Worm (Caenorhabditis elegans) whole organism, late embryonic: ENCODE data around the gene acl-8.
A peak's percentile ranks its signal among the peaks of the same experiment; 100 is the strongest.

Source experiments
- K02D7.2 ChIP-seq: sonication (generic microtip); optimal IDR thresholded peaks from 2 replicates; lab custom pipeline; 2017; ENCODE audit warnings: mild to moderate bottlenecking, missing genetic modification characterization, missing compliant biosample characterization
- T23F11.4 ChIP-seq: fragments of 200-800 bp; sonication (Bioruptor generic); optimal IDR thresholded peaks from 2 replicates; lab custom pipeline; 2018; ENCODE audit warnings: mild to moderate bottlenecking, missing genetic modification characterization, missing compliant biosample characterization
- Y22D7AL.16 ChIP-seq: sonication (generic microtip); optimal IDR thresholded peaks from 2 replicates; lab custom pipeline; 2016; ENCODE audit warnings: missing genetic modification characterization, missing compliant biosample characterization
- ceh-22 ChIP-seq: sonication (generic microtip); optimal IDR thresholded peaks from 2 replicates; lab custom pipeline; 2017; ENCODE audit warnings: missing biosample characterization, missing genetic modification characterization
- ceh-24 ChIP-seq: sonication (generic microtip); optimal IDR thresholded peaks from 2 replicates; lab custom pipeline; 2016; ENCODE audit warnings: mild to moderate bottlenecking, missing genetic modification characterization, missing compliant biosample characterization
- ceh-31 ChIP-seq: sonication (generic microtip); optimal IDR thresholded peaks from 2 replicates; lab custom pipeline; 2016; ENCODE audit warnings: missing genetic modification characterization, missing compliant biosample characterization
- ceh-48 ChIP-seq: sonication (generic microtip); optimal IDR thresholded peaks from 2 replicates; lab custom pipeline; 2016; ENCODE audit warnings: missing genetic modification characterization, inconsistent platforms, missing compliant biosample characterization
- ceh-6 ChIP-seq: fragments of 200-800 bp; sonication (Bioruptor generic); optimal IDR thresholded peaks from 2 replicates; lab custom pipeline; 2018; ENCODE audit warnings: mild to moderate bottlenecking, missing genetic modification characterization, missing compliant biosample characterization
- ceh-9 ChIP-seq: sonication (generic microtip); optimal IDR thresholded peaks from 2 replicates; lab custom pipeline; 2016; ENCODE audit warnings: mild to moderate bottlenecking, missing genetic modification characterization, inconsistent platforms, missing compliant biosample characterization
- che-1 ChIP-seq: sonication (generic microtip); optimal IDR thresholded peaks from 2 replicates; lab custom pipeline; 2016; ENCODE audit warnings: mild to moderate bottlenecking, missing genetic modification characterization, missing compliant biosample characterization
- dmd-4 ChIP-seq: sonication (generic microtip); optimal IDR thresholded peaks from 2 replicates; lab custom pipeline; 2016; ENCODE audit warnings: borderline replicate concordance, missing genetic modification characterization, missing compliant biosample characterization
- dve-1 ChIP-seq: sonication (generic microtip); optimal IDR thresholded peaks from 2 replicates; lab custom pipeline; 2017; ENCODE audit warnings: antibody characterized with exemption, mild to moderate bottlenecking, missing genetic modification characterization, missing compliant biosample characterization
- elt-2 ChIP-seq: sonication (generic microtip); optimal IDR thresholded peaks from 2 replicates; lab custom pipeline; 2016; ENCODE audit warnings: missing genetic modification reagents, missing genetic modification characterization, missing compliant biosample characterization
- elt-4 ChIP-seq: sonication (generic microtip); optimal IDR thresholded peaks from 2 replicates; lab custom pipeline; 2016; ENCODE audit warnings: missing genetic modification characterization, missing compliant biosample characterization
- ets-4 ChIP-seq: sonication (generic microtip); optimal IDR thresholded peaks from 2 replicates; lab custom pipeline; 2016; ENCODE audit warnings: missing genetic modification characterization, missing compliant biosample characterization
- fax-1 ChIP-seq: sonication (generic microtip); optimal IDR thresholded peaks from 2 replicates; lab custom pipeline; 2016; ENCODE audit warnings: missing genotype, missing genetic modification characterization, missing compliant biosample characterization
- gmeb-2 ChIP-seq: sonication (generic microtip); optimal IDR thresholded peaks from 2 replicates; lab custom pipeline; 2016; ENCODE audit warnings: missing genetic modification characterization, inconsistent platforms, missing compliant biosample characterization
- hlh-15 ChIP-seq: sonication (generic microtip); optimal IDR thresholded peaks from 2 replicates; lab custom pipeline; 2016; ENCODE audit warnings: missing genetic modification characterization, missing compliant biosample characterization
- hlh-6 ChIP-seq: sonication (generic microtip); optimal IDR thresholded peaks from 2 replicates; lab custom pipeline; 2016; ENCODE audit warnings: missing genotype, missing genetic modification characterization, missing compliant biosample characterization
- hlh-8 ChIP-seq: sonication (generic microtip); optimal IDR thresholded peaks from 2 replicates; lab custom pipeline; 2016; ENCODE audit warnings: missing genotype, missing genetic modification characterization, missing compliant biosample characterization
- lim-6 ChIP-seq: sonication (generic microtip); optimal IDR thresholded peaks from 2 replicates; lab custom pipeline; 2016; ENCODE audit warnings: missing genetic modification characterization, missing compliant biosample characterization
- madf-2 ChIP-seq: sonication (generic microtip); optimal IDR thresholded peaks from 2 replicates; lab custom pipeline; 2017; ENCODE audit warnings: missing genetic modification characterization, missing compliant biosample characterization
- nfya-1 ChIP-seq: sonication (generic microtip); optimal IDR thresholded peaks from 2 replicates; lab custom pipeline; 2017; ENCODE audit warnings: missing genetic modification characterization, mild to moderate bottlenecking, missing compliant biosample characterization, antibody characterized with exemption, moderate library complexity
- nhr-11 ChIP-seq: fragments of 150-350 bp; optimal IDR thresholded peaks from 2 replicates; lab custom pipeline; 2014; ENCODE audit warnings: missing biosample characterization, missing genetic modification characterization
- nhr-232 ChIP-seq: sonication (generic microtip); optimal IDR thresholded peaks from 2 replicates; lab custom pipeline; 2016; ENCODE audit warnings: missing genetic modification characterization, missing compliant biosample characterization
- npax-4 ChIP-seq: sonication (generic microtip); optimal IDR thresholded peaks from 2 replicates; lab custom pipeline; 2016; ENCODE audit warnings: missing genetic modification characterization, missing compliant biosample characterization
- pag-3 ChIP-seq: sonication (generic microtip); optimal IDR thresholded peaks from 2 replicates; lab custom pipeline; 2016; ENCODE audit warnings: missing compliant biosample characterization, missing genetic modification characterization, borderline replicate concordance
- pat-9 ChIP-seq: fragments of 200-800 bp; sonication (Bioruptor generic); optimal IDR thresholded peaks from 2 replicates; lab custom pipeline; 2018; ENCODE audit warnings: mild to moderate bottlenecking, missing genetic modification characterization, moderate library complexity, missing compliant biosample characterization
- pqm-1 ChIP-seq: sonication (generic microtip); optimal IDR thresholded peaks from 2 replicates; lab custom pipeline; 2016; ENCODE audit warnings: missing genetic modification characterization, missing compliant biosample characterization
- pros-1 ChIP-seq: fragments of 150-350 bp; optimal IDR thresholded peaks from 2 replicates; lab custom pipeline; 2014; ENCODE audit warnings: missing biosample characterization, missing genetic modification reagents, missing genetic modification characterization
- rnt-1 ChIP-seq: sonication (generic microtip); optimal IDR thresholded peaks from 2 replicates; lab custom pipeline; 2016; ENCODE audit warnings: missing genetic modification characterization, missing compliant biosample characterization
- sdc-2 ChIP-seq: sonication (generic microtip); optimal IDR thresholded peaks from 2 replicates; lab custom pipeline; 2016; ENCODE audit warnings: missing genotype, missing genetic modification characterization, missing compliant biosample characterization
- sox-2 ChIP-seq: fragments of 200-800 bp; sonication (Bioruptor generic); IDR thresholded peaks from 2 replicates; pipeline ENCODE4 v1.3.6; 2022; ENCODE audit warnings: missing genetic modification reagents, missing genetic modification characterization, missing compliant biosample characterization
- sox-4 ChIP-seq: sonication (generic microtip); optimal IDR thresholded peaks from 2 replicates; lab custom pipeline; 2017; ENCODE audit warnings: mild to moderate bottlenecking, missing genetic modification characterization, inconsistent platforms, missing compliant biosample characterization
- tbx-2 ChIP-seq: sonication (generic microtip); optimal IDR thresholded peaks from 2 replicates; lab custom pipeline; 2016; ENCODE audit warnings: missing genetic modification characterization, missing compliant biosample characterization
- tbx-7 ChIP-seq: sonication (generic microtip); optimal IDR thresholded peaks from 2 replicates; lab custom pipeline; 2016; ENCODE audit warnings: missing genotype, missing genetic modification characterization, missing compliant biosample characterization
- unc-42 ChIP-seq: sonication (generic microtip); optimal IDR thresholded peaks from 2 replicates; lab custom pipeline; 2016; ENCODE audit warnings: missing genotype, missing genetic modification characterization, missing compliant biosample characterization
- unc-86 ChIP-seq: sonication (generic microtip); optimal IDR thresholded peaks from 2 replicates; lab custom pipeline; 2016; ENCODE audit warnings: missing genetic modification characterization, missing compliant biosample characterization

The acl-8 gene

DNA sequence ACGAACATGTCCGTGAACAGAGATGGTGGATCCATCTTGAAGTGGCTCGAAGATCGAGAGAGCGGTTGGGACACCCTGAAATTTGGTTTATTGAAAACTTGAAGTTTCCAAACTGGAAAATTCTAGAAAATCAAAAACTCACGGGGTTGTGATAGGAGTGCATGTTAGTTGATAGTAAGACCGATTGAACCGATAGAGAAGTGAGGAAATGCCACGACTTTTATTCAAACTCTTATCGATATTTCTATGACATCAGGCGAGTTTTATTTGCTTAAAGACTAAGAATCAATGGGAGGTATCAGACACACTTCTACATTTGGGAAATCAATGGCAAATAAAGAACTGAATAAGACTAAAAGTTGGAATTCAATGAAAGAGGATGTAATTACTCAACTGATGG is 38.2 kb downstream of the acl-8 start, which contains the start of gene lec-10:
lec-10 (minus strand) TSS at position 272 of the 400 bp plus-strand sequence.
- TF ChIP-seq elt-2 (tag; lab: Kevin White, UChicago) (peak; percentile 61), ceh-6 (GFP tag; lab: Kevin White, UChicago) (no peak)
- TF ChIP-seq, all 69 proteins: peak for 1

- TF ChIP-seq nfya-1 (no peak), rnt-1 (tag; lab: Kevin White, UChicago) (no peak), elt-2 (tag; lab: Kevin White, UChicago) (peak; percentile 95)
Measured at ce11 chrV:6492497-6492896, 41.8 kb downstream of the acl-8 start.

DNA sequence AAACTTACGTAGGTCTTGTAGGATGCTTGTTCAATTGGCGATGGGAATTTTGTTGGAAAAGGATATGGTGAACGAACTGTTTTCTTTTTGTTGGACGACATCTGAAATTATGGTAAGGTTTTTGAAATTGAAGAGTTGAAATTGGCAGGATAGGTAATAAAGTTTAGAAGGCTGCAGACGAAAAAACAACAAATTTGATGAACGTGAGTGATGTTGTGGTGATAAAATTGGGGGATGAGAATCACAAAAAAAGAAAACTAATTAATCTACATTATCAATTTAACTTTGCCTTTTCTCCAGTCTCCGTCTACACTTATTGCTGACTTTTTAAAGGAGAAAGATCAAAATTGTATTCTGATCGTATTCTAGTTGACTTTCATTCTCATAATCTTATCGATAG is 43.2 kb downstream of the acl-8 start, which contains the start of gene cpt-6:
cpt-6 (minus strand) TSS at position 101 of the 400 bp plus-strand sequence.
- peak; percentile 42 for TF ChIP-seq nhr-11
- TF ChIP-seq pat-9 (tag; lab: Kevin White, UChicago) = no peak

DNA sequence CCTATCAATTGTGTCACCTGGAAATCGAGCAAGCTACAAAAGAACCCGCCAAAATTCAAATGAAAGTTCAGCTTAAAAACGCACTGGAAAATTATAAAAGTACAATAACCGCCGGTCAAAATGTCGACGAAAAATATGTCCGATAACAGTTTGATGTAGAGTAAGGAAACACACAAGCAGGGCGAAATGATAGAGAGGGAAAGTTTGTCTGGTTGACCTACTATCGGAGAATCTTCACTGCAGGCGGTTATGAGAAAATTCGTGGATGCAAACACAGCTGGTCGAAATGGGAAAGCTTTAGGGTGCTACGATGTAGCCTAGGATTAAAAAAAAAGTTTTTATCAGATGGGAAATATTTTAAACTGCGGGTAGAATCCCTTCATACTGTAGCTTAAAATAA is 44.7 kb downstream of the acl-8 start:
- no peak for TF ChIP-seq nfya-1
- no peak for TF ChIP-seq hlh-15
- TF ChIP-seq fax-1 = no peak
- no peak for TF ChIP-seq dmd-4 (tag; lab: Kevin White, UChicago)
- TF ChIP-seq ceh-24 (tag; lab: Kevin White, UChicago) = no peak
- no peak for TF ChIP-seq ceh-22 (tag; lab: Kevin White, UChicago)
- no peak for TF ChIP-seq ceh-48 (tag; lab: Kevin White, UChicago)
- TF ChIP-seq pag-3 (tag; lab: Kevin White, UChicago) = no peak
- no peak for TF ChIP-seq madf-2

DNA sequence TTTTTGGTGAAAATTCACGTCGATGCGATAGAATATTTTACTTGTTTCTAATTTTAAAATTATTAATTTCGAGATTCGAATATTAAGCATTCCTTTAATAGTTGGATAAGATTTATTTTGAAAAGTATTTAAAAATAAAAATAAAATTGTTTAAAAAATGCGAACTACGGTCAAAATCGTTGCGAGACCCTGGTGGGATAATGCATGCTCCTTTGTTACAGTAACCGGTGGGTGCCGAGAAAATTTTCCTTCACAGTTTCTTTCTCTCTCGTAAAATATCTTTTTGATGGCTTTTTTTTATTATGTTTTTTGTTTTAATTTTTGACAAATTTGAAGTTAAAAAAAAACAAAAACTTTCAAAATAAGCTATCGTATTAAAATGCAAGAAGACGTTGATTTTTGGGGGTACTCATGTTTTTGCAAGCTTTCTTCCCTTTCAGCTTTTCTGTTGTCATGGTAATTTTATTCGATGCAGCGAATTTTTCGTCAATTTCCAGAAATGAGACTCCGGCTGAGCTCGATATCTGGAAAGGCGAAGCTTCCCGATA is 46.0 kb downstream of the acl-8 start, which contains the start of gene dgtr-1:
dgtr-1 (plus strand) TSS at position 498 of the 548 bp plus-strand sequence.
- TF ChIP-seq unc-42 (tag; lab: Kevin White, UChicago) (no peak), hlh-8 (no peak), Y22D7AL.16 (tag; lab: Kevin White, UChicago) (no peak), hlh-6 (tag; lab: Kevin White, UChicago) (no peak), dve-1 (no peak), ets-4 (tag; lab: Kevin White, UChicago) (no peak), gmeb-2 (tag; lab: Kevin White, UChicago) (no peak), ceh-9 (tag; lab: Kevin White, UChicago) (no peak), unc-86 (tag; lab: Kevin White, UChicago) (no peak), ceh-48 (tag; lab: Kevin White, UChicago) (no peak), lim-6 (tag; lab: Kevin White, UChicago) (no peak), K02D7.2 (no peak), ceh-31 (tag; lab: Kevin White, UChicago) (no peak), che-1 (no peak), nhr-11 (no peak), elt-4 (no peak), tbx-2 (no peak), pqm-1 (tag; lab: Kevin White, UChicago) (no peak)

DNA sequence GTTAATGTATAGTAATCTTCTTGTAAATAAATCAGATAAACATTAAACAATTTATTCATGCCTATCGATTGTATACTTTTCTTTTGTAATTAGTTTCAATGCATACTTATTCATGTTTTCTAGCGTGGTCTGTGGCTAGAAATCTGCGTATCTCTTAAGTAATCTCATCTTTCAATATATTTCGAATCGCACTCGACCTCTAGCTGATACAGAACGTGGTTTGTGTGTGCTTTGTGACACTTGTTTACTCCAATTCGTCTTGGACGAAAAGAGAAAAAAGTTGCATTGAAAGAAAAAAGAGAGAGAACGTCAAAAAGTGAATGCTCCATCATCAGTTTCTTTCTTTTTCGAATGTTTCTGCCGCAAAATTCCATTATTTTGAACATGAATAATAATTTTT is 47.8 kb downstream of the acl-8 start:
- TF ChIP-seq nhr-232 (tag; lab: Kevin White, UChicago) (no peak), che-1 (no peak), npax-4 (tag; lab: Kevin White, UChicago) (no peak), dmd-4 (tag; lab: Kevin White, UChicago) (no peak), ceh-31 (tag; lab: Kevin White, UChicago) (no peak), ceh-24 (tag; lab: Kevin White, UChicago) (no peak), sox-2 (GFP tag; lab: Robert Waterston, UW) (no peak), fax-1 (no peak), sdc-2 (tag; lab: Kevin White, UChicago) (no peak), T23F11.4 (GFP tag; lab: Kevin White, UChicago) (no peak), pros-1 (tag; lab: Kevin White, UChicago) (no peak), sox-4 (tag; lab: Kevin White, UChicago) (no peak), tbx-2 (no peak), tbx-7 (tag; lab: Kevin White, UChicago) (no peak)
